Fruit fly (Drosophila melanogaster): ENCODE results near the gene CG43736.
A peak's percentile ranks its signal among the peaks of the same experiment; 100 is the strongest.

The CG43736 gene

dm6 chrX:6843841-6844440 is 19.7 kb upstream of the CG43736 start, which contains the start of the genes CG14435 and Tmf (continued):
- TF ChIP-seq CG6254 (GFP tag; optimal IDR thresholded peaks at IDR 0.05): peak; percentile 53
- no peak for TF ChIP-seq inv (GFP tag; IDR thresholded peaks at IDR 0.05; ENCODE audit: partially characterized antibody)
- no peak for TF ChIP-seq Dfd (GFP tag; optimal IDR thresholded peaks at IDR 0.05)
- TF ChIP-seq kah (GFP tag; optimal IDR thresholded peaks at IDR 0.05): peak; percentile 59
- TF ChIP-seq Lhr (GFP tag; optimal IDR thresholded peaks at IDR 0.05): peak; percentile 35
- peak; percentile 79 for TF ChIP-seq PHDP (tag; optimal IDR thresholded peaks at IDR 0.05)
- peak; percentile 47 for TF ChIP-seq CG5180 (GFP tag; optimal IDR thresholded peaks at IDR 0.05)
- TF ChIP-seq Bgb (GFP tag; IDR thresholded peaks at IDR 0.05; ENCODE audit: partially characterized antibody): peak; percentile 21; the same call in 1 of the 2 replicates
- TF ChIP-seq CG10565 (GFP tag; optimal IDR thresholded peaks at IDR 0.05): no peak
- peak; percentile 69 for TF ChIP-seq bab2 (GFP tag; optimal IDR thresholded peaks at IDR 0.05)
- peak; percentile 74 for TF ChIP-seq D19A (tag; optimal IDR thresholded peaks at IDR 0.05)
- peak; percentile 52 for TF ChIP-seq CG13624 (GFP tag; optimal IDR thresholded peaks at IDR 0.05)
- TF ChIP-seq CG3163 (GFP tag; optimal IDR thresholded peaks at IDR 0.05): no peak
- no peak for TF ChIP-seq h (optimal IDR thresholded peaks at IDR 0.05)
- TF ChIP-seq BtbVII (GFP tag; optimal IDR thresholded peaks at IDR 0.05): peak; percentile 74
- peak; percentile 12 for TF ChIP-seq CG17912 (GFP tag; optimal IDR thresholded peaks at IDR 0.05)
- TF ChIP-seq Hmx (GFP tag; optimal IDR thresholded peaks at IDR 0.05): peak; percentile 45
- peak; percentile 87 for TF ChIP-seq CG6272 (GFP tag; IDR thresholded peaks at IDR 0.05)
- TF ChIP-seq Taf1 (GFP tag; IDR thresholded peaks at IDR 0.05): peak; percentile 73
- no peak for TF ChIP-seq HLHmδ (GFP tag; optimal IDR thresholded peaks at IDR 0.05)
- TF ChIP-seq ATbp (GFP tag; optimal IDR thresholded peaks at IDR 0.05): peak; percentile 49
- TF ChIP-seq wor (GFP tag; IDR thresholded peaks at IDR 0.05): peak; percentile 75
- peak; percentile 69 for TF ChIP-seq CG14050 (GFP tag; IDR thresholded peaks at IDR 0.05)
- peak; percentile 76 for TF ChIP-seq CG10979 (tag; optimal IDR thresholded peaks at IDR 0.05)
- peak; percentile 97 for TF ChIP-seq Ets65A (GFP tag)
- TF ChIP-seq fru (optimal IDR thresholded peaks at IDR 0.05): no peak
- peak; percentile 44 for TF ChIP-seq jing (GFP tag; optimal IDR thresholded peaks at IDR 0.05)
- no peak; the same call in 1 of the 2 replicates for TF ChIP-seq nerfin-2 (GFP tag; IDR thresholded peaks at IDR 0.05; ENCODE audit: partially characterized antibody)
- TF ChIP-seq gsb (GFP tag; IDR thresholded peaks at IDR 0.05): peak; percentile 64
- TF ChIP-seq CG8944 (GFP tag; optimal IDR thresholded peaks at IDR 0.05): peak; percentile 23
- TF ChIP-seq CG8359 (GFP tag; optimal IDR thresholded peaks at IDR 0.05; ENCODE audit: borderline replicate concordance): peak; percentile 19
- peak; percentile 36 for TF ChIP-seq Sry-δ (GFP tag; optimal IDR thresholded peaks at IDR 0.05)
- 0 out of 2 replicates have a peak, but pooled peaks have one; percentile 19 for TF ChIP-seq CG4360 (GFP tag; IDR thresholded peaks at IDR 0.05)
- TF ChIP-seq CG42726 (GFP tag; IDR thresholded peaks at IDR 0.05; ENCODE audit: partially characterized antibody): 0 out of 2 replicates have a peak, but pooled peaks have one; percentile 20
- no peak for TF ChIP-seq disco-r (GFP tag; optimal IDR thresholded peaks at IDR 0.05)
- 0 out of 4 replicates have a peak, but pooled peaks have one; percentile 48 for TF ChIP-seq chinmo (GFP tag; IDR thresholded peaks at IDR 0.05; ENCODE audit: partially characterized antibody)
- peak; percentile 69 for TF ChIP-seq Fer2 (tag; optimal IDR thresholded peaks at IDR 0.05)
- TF ChIP-seq Dip2 (GFP tag; IDR thresholded peaks at IDR 0.05): 0 out of 2 replicates have a peak, but pooled peaks have one; percentile 27
- TF ChIP-seq zen2 (GFP tag; IDR thresholded peaks at IDR 0.05; ENCODE audit: partially characterized antibody): peak; percentile 29; the same call in 1 of the 3 replicates
- no peak for TF ChIP-seq z (GFP tag; IDR thresholded peaks at IDR 0.05)
- no peak for TF ChIP-seq abd-A (tag; optimal IDR thresholded peaks at IDR 0.05)
- peak; percentile 33 for TF ChIP-seq Mes4 (GFP tag; optimal IDR thresholded peaks at IDR 0.05)
- peak; percentile 82 for TF ChIP-seq Ssrp (tag; optimal IDR thresholded peaks at IDR 0.05)
- peak; percentile 1 for TF ChIP-seq Side (GFP tag; optimal IDR thresholded peaks at IDR 0.05)
- TF ChIP-seq CG13894 (tag; optimal IDR thresholded peaks at IDR 0.05): no peak
- no peak for TF ChIP-seq ash1 (GFP tag; optimal IDR thresholded peaks at IDR 0.05)
- peak; percentile 78 for TF ChIP-seq CG33557 (GFP tag; optimal IDR thresholded peaks at IDR 0.05)
- TF ChIP-seq CG15601 (tag; optimal IDR thresholded peaks at IDR 0.05): peak; percentile 66
- TF ChIP-seq Poxn (GFP tag; IDR thresholded peaks at IDR 0.05): peak; percentile 69

All from whole organism, embryonic.